Worm (Caenorhabditis elegans) whole organism, L1 larva: ENCODE results near the gene idpb-5.
A peak's percentile ranks its signal among the peaks of the same experiment; 100 is the strongest.

Experiments used
- C04F5.9 ChIP-seq: sonication (generic microtip); optimal IDR thresholded peaks from 2 replicates; lab custom pipeline; 2016; ENCODE audit warnings: missing genetic modification characterization, missing compliant biosample characterization
- C16A3.4 ChIP-seq: fragments of 150-350 bp; optimal IDR thresholded peaks from 2 replicates; lab custom pipeline; 2014; ENCODE audit warnings: missing biosample characterization, missing genetic modification characterization
- aha-1 ChIP-seq: fragments of 150-350 bp; optimal IDR thresholded peaks from 2 replicates; lab custom pipeline; 2014; ENCODE audit warnings: missing biosample characterization, missing genetic modification characterization
- alr-1 ChIP-seq: fragments of 200-800 bp; sonication (Bioruptor generic); optimal IDR thresholded peaks from 2 replicates; lab custom pipeline; 2018; ENCODE audit warnings: borderline replicate concordance, mild to moderate bottlenecking, missing genetic modification characterization, missing compliant biosample characterization
- ceh-63 ChIP-seq: fragments of 200-800 bp; sonication (Bioruptor generic); optimal IDR thresholded peaks from 2 replicates; lab custom pipeline; 2018; ENCODE audit warnings: mild to moderate bottlenecking, missing genetic modification characterization, missing compliant biosample characterization
- ceh-82 ChIP-seq, 3 experiments: fragments of 150-350 bp in 1 of 3; sonication (generic microtip) in 2 of 3; optimal IDR thresholded peaks; 2 replicates each; lab custom pipeline; 2014 to 2017; ENCODE audit warnings: missing biosample characterization in 3 of 3, missing genetic modification characterization in 3 of 3
- ceh-88 ChIP-seq: fragments of 200-800 bp; sonication (Bioruptor generic); IDR thresholded peaks from 2 replicates; pipeline ENCODE4 v1.3.6; 2022; ENCODE audit warnings: missing genetic modification characterization, missing compliant biosample characterization
- ces-1 ChIP-seq: fragments of 150-350 bp; optimal IDR thresholded peaks from 2 replicates; lab custom pipeline; 2014; ENCODE audit warnings: missing biosample characterization, missing genetic modification reagents, missing genetic modification characterization
- dpl-1 ChIP-seq, 3 experiments: fragments of 150-350 bp in 2 of 3; sonication (generic microtip) in 1 of 3; optimal IDR thresholded peaks; 2 replicates each; lab custom pipeline; 2014 to 2017; ENCODE audit warnings: missing biosample characterization in 3 of 3, missing genetic modification characterization in 3 of 3, missing genetic modification reagents in 3 of 3
- dsc-1 ChIP-seq: sonication (generic microtip); optimal IDR thresholded peaks from 2 replicates; lab custom pipeline; 2016; ENCODE audit warnings: mild to moderate bottlenecking, missing genetic modification characterization, missing compliant biosample characterization
- efl-1 ChIP-seq, 4 experiments: fragments of 150-350 bp; optimal IDR thresholded peaks in 3 of 4; peaks in 1 of 4; 1 replicate in 1 of 4; 2 replicates in 3 of 4; lab custom pipeline; 2014; ENCODE audit warnings: missing biosample characterization in 2 of 4, missing genetic modification characterization in 2 of 4, missing genetic modification reagents in 2 of 4
- elt-2 ChIP-seq: sonication (generic microtip); optimal IDR thresholded peaks from 2 replicates; lab custom pipeline; 2016; ENCODE audit warnings: missing genetic modification characterization, mild to moderate bottlenecking, inconsistent platforms, missing compliant biosample characterization, missing genetic modification reagents
- elt-3 ChIP-seq, 6 experiments: fragments of 150-350 bp in 1 of 6; sonication (generic microtip); optimal IDR thresholded peaks; 2 replicates each; lab custom pipeline; 2017 to 2018; ENCODE audit warnings: missing biosample characterization in 6 of 6, missing genetic modification characterization in 6 of 6, inconsistent platforms in 1 of 6
- fkh-10 ChIP-seq: sonication (generic microtip); optimal IDR thresholded peaks from 2 replicates; lab custom pipeline; 2017; ENCODE audit warnings: missing biosample characterization, missing genetic modification reagents, missing genetic modification characterization
- hlh-17 ChIP-seq: fragments of 200-800 bp; sonication (Bioruptor generic); optimal IDR thresholded peaks from 2 replicates; lab custom pipeline; 2018; ENCODE audit warnings: missing genetic modification characterization, mild to moderate bottlenecking, missing compliant biosample characterization, moderate library complexity, borderline replicate concordance
- hlh-4 ChIP-seq: sonication (generic microtip); optimal IDR thresholded peaks from 2 replicates; lab custom pipeline; 2016; ENCODE audit warnings: mild to moderate bottlenecking, missing genetic modification characterization, missing compliant biosample characterization
- hpl-2 ChIP-seq: fragments of 150-350 bp; optimal IDR thresholded peaks from 2 replicates; lab custom pipeline; 2014; ENCODE audit warnings: missing biosample characterization, missing genetic modification reagents, missing genetic modification characterization
- irx-1 ChIP-seq: sonication (generic microtip); optimal IDR thresholded peaks from 2 replicates; lab custom pipeline; 2016; ENCODE audit warnings: missing genetic modification characterization, missing compliant biosample characterization
- isw-1 ChIP-seq: fragments of 200-800 bp; sonication (Bioruptor generic); IDR thresholded peaks from 2 replicates; pipeline ENCODE4 v1.3.6; 2022; ENCODE audit warnings: missing genetic modification characterization, missing compliant biosample characterization
- jun-1 ChIP-seq: fragments of 150-350 bp; optimal IDR thresholded peaks from 2 replicates; lab custom pipeline; 2014; ENCODE audit warnings: missing biosample characterization, missing genetic modification reagents, missing genetic modification characterization
- lin-13 ChIP-seq: fragments of 150-350 bp; optimal IDR thresholded peaks from 2 replicates; lab custom pipeline; 2014; ENCODE audit warnings: missing biosample characterization, missing genetic modification reagents, missing genetic modification characterization
- lin-15B ChIP-seq: fragments of 150-350 bp; sonication (generic microtip); optimal IDR thresholded peaks from 3 replicates; lab custom pipeline; 2014; ENCODE audit warnings: missing biosample characterization, missing genetic modification characterization
- lin-39 ChIP-seq: fragments of 150-350 bp; optimal IDR thresholded peaks from 2 replicates; lab custom pipeline; 2014; ENCODE audit warnings: missing biosample characterization, missing genetic modification reagents, missing genetic modification characterization
- mef-2 ChIP-seq: fragments of 150-350 bp; optimal IDR thresholded peaks from 2 replicates; lab custom pipeline; 2014; ENCODE audit warnings: missing biosample characterization, missing genetic modification characterization
- mep-1 ChIP-seq: fragments of 150-350 bp; optimal IDR thresholded peaks from 2 replicates; lab custom pipeline; 2014; ENCODE audit warnings: missing biosample characterization, missing genetic modification characterization
- nhr-11 ChIP-seq: fragments of 150-350 bp; optimal IDR thresholded peaks from 2 replicates; lab custom pipeline; 2014; ENCODE audit warnings: missing biosample characterization, missing genetic modification characterization
- nhr-20 ChIP-seq: sonication (generic microtip); optimal IDR thresholded peaks from 2 replicates; lab custom pipeline; 2016; ENCODE audit warnings: mild to moderate bottlenecking, missing genetic modification characterization, missing compliant biosample characterization
- nhr-237 ChIP-seq: fragments of 150-350 bp; optimal IDR thresholded peaks from 2 replicates; lab custom pipeline; 2014; ENCODE audit warnings: missing biosample characterization, missing genetic modification characterization
- nhr-28 ChIP-seq: fragments of 150-350 bp; optimal IDR thresholded peaks from 2 replicates; lab custom pipeline; 2014; ENCODE audit warnings: missing biosample characterization, missing genetic modification characterization
- nhr-71 ChIP-seq: sonication (generic microtip); optimal IDR thresholded peaks from 2 replicates; lab custom pipeline; 2016; ENCODE audit warnings: mild to moderate bottlenecking, missing genetic modification characterization, moderate library complexity, missing compliant biosample characterization
- nhr-76 ChIP-seq: sonication (generic microtip); optimal IDR thresholded peaks from 2 replicates; lab custom pipeline; 2017; ENCODE audit warnings: missing biosample characterization, missing genetic modification characterization
- nhr-77 ChIP-seq: fragments of 150-350 bp; optimal IDR thresholded peaks from 2 replicates; lab custom pipeline; 2014; ENCODE audit warnings: missing biosample characterization, missing genetic modification characterization
- nhr-84 ChIP-seq: sonication (generic microtip); optimal IDR thresholded peaks from 2 replicates; lab custom pipeline; 2017; ENCODE audit warnings: missing biosample characterization, missing genetic modification characterization
- nhr-85 ChIP-seq: sonication (generic microtip); peaks from one replicate; lab custom pipeline; 2016; ENCODE audit warnings: missing genetic modification characterization, inconsistent platforms, missing compliant biosample characterization
- pax-3 ChIP-seq: fragments of 200-800 bp; sonication (Bioruptor generic); optimal IDR thresholded peaks from 2 replicates; lab custom pipeline; 2018; ENCODE audit warnings: mild to moderate bottlenecking, missing genetic modification characterization, moderate library complexity, missing compliant biosample characterization
- rnt-1 ChIP-seq: sonication (generic microtip); optimal IDR thresholded peaks from 2 replicates; lab custom pipeline; 2016; ENCODE audit warnings: mild to moderate bottlenecking, missing genetic modification characterization, moderate library complexity, missing compliant biosample characterization
- skn-1 ChIP-seq: fragments of 150-350 bp; optimal IDR thresholded peaks from 2 replicates; lab custom pipeline; 2014; ENCODE audit warnings: missing biosample characterization, missing genetic modification characterization
- snpc-4 ChIP-seq: fragments of 150-350 bp; optimal IDR thresholded peaks from 2 replicates; lab custom pipeline; 2014; ENCODE audit warnings: missing biosample characterization, missing genetic modification characterization
- sptf-1 ChIP-seq: fragments of 150-350 bp; optimal IDR thresholded peaks from 2 replicates; lab custom pipeline; 2014; ENCODE audit warnings: missing biosample characterization, missing genetic modification characterization
- sup-37 ChIP-seq: fragments of 200-800 bp; sonication (Bioruptor generic); optimal IDR thresholded peaks from 2 replicates; lab custom pipeline; 2018; ENCODE audit warnings: mild to moderate bottlenecking, missing genetic modification characterization, missing compliant biosample characterization
- tbx-2 ChIP-seq: sonication (generic microtip); optimal IDR thresholded peaks from 2 replicates; lab custom pipeline; 2016; ENCODE audit warnings: missing genetic modification characterization, missing compliant biosample characterization
- unc-62 ChIP-seq: fragments of 150-350 bp; optimal IDR thresholded peaks from 2 replicates; lab custom pipeline; 2014; ENCODE audit warnings: missing biosample characterization, missing genetic modification reagents, missing genetic modification characterization
- unc-86 ChIP-seq: sonication (generic microtip); optimal IDR thresholded peaks from 2 replicates; lab custom pipeline; 2016; ENCODE audit warnings: missing genetic modification characterization, missing compliant biosample characterization
- unc-98 ChIP-seq: fragments of 200-800 bp; sonication (Bioruptor generic); IDR thresholded peaks from 2 replicates; pipeline ENCODE4 v1.3.6; 2022; ENCODE audit warnings: missing genetic modification characterization, missing compliant biosample characterization
- vab-15 ChIP-seq: sonication (generic microtip); optimal IDR thresholded peaks from 2 replicates; lab custom pipeline; 2017; ENCODE audit warnings: missing genotype, mild to moderate bottlenecking, missing genetic modification characterization, missing compliant biosample characterization
- xbp-1 ChIP-seq: sonication (generic microtip); optimal IDR thresholded peaks from 2 replicates; lab custom pipeline; 2016; ENCODE audit warnings: missing genetic modification characterization, missing compliant biosample characterization
- zag-1 ChIP-seq: fragments of 150-350 bp; optimal IDR thresholded peaks from 2 replicates; lab custom pipeline; 2014; ENCODE audit warnings: missing biosample characterization, missing genetic modification characterization
- ztf-11 ChIP-seq, 2 experiments: sonication (generic microtip); optimal IDR thresholded peaks; 2 replicates each; lab custom pipeline; 2016 to 2017; ENCODE audit warnings: missing genetic modification characterization in 2 of 2, missing biosample characterization in 1 of 2, missing compliant biosample characterization in 1 of 2
- ztf-4 ChIP-seq: fragments of 150-350 bp; optimal IDR thresholded peaks from 2 replicates; lab custom pipeline; 2014; ENCODE audit warnings: missing biosample characterization, missing genetic modification characterization

The idpb-5 gene

ce11 chrV:11839220-11839619 is at the start of gene idpb-5:
Gene idpb-5 (plus strand): TSS chrV:11839520.
- TF ChIP-seq elt-2 (tag; lab: Kevin White, UChicago), result no peak
- TF ChIP-seq efl-1 (optimal IDR thresholded peaks at IDR 0.05; lab: Kevin White, UChicago), result no peak
- TF ChIP-seq efl-1 (GFP tag; optimal IDR thresholded peaks at IDR 0.05 in 1 of 2; lab: Kevin White, UChicago), result peak in 1 of 2 experiments; percentile 35

DNA sequence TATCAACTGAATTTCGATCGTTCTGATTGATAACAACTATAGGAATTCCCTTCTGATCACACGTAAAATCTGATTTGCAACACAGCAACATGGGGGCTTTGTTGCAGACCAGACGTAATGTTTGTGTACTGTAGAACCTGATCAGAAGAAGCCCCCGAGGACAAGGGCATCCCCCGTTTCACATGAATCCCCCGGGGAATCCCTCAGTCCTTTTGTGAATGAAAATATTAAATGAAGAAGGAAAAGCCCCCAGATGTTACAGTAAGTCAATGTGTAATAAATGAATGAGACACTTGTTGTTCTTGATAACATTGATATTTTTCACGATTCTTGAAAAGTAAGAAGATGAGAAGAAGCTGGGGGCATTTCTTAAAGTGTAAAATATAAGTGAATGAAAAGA is 45.1 kb upstream of the idpb-5 start:
- TF ChIP-seq pax-3 (tag; lab: Kevin White, UChicago) (no peak), nhr-20 (no peak), nhr-237 (tag; lab: Kevin White, UChicago) (no peak), elt-2 (tag; lab: Kevin White, UChicago) (no peak), nhr-77 (tag; lab: Kevin White, UChicago) (no peak), hlh-4 (tag; lab: Kevin White, UChicago) (no peak), efl-1 (optimal IDR thresholded peaks at IDR 0.05; lab: Kevin White, UChicago) (no peak), efl-1 (GFP tag; optimal IDR thresholded peaks at IDR 0.05 in 1 of 2; lab: Kevin White, UChicago) (no peak), skn-1 (tag; lab: Kevin White, UChicago) (no peak), sptf-1 (no peak), nhr-84 (no peak), alr-1 (tag; lab: Kevin White, UChicago) (no peak)
- TF ChIP-seq, all 84 proteins: peak for 0

DNA sequence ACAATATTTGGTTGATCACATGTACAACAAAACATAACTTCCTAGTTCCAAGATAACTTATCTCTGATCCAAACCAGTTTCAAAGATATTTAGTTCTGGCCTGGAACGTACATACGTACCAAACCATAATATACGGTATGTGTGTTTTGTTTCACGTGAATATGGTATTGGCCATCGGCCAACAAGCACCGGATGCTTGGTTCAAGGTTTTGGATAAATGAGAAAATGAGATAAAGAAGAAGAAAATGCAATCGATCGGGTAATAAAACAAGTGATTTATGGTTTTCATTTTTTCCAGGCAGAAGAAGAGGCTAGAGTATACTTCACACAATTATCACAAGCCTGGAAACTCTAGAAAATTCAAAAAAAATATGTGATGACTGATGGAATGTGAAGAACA is 44.0 kb upstream of the idpb-5 start:
- peak; percentile 13 for TF ChIP-seq tbx-2
- no peak for TF ChIP-seq hpl-2 (GFP tag; lab: Kevin White, UChicago)
- no peak for TF ChIP-seq aha-1
- no peak for TF ChIP-seq dsc-1 (tag; lab: Kevin White, UChicago)
- TF ChIP-seq unc-86 (tag; lab: Kevin White, UChicago), result no peak
- no peak for TF ChIP-seq elt-2 (tag; lab: Kevin White, UChicago)
- peak; percentile 4 for TF ChIP-seq C16A3.4
- no peak for TF ChIP-seq unc-98 (GFP tag; lab: Robert Waterston, UW)
- TF ChIP-seq elt-3 (tag; optimal IDR thresholded peaks at IDR 0.05; lab: Kevin White, UChicago), result peak in 2 of 6 experiments; percentile 75 to 87
- TF ChIP-seq sup-37 (GFP tag; lab: Kevin White, UChicago), result no peak
- TF ChIP-seq ceh-82 (tag; optimal IDR thresholded peaks at IDR 0.05; lab: Kevin White, UChicago), result no peak
- TF ChIP-seq nhr-11 (tag; lab: Kevin White, UChicago), result no peak
- no peak for TF ChIP-seq jun-1 (tag; lab: Kevin White, UChicago)
- TF ChIP-seq lin-39, result no peak
- no peak for TF ChIP-seq nhr-237 (tag; lab: Kevin White, UChicago)
- TF ChIP-seq mef-2 (tag; lab: Kevin White, UChicago), result no peak
- no peak for TF ChIP-seq lin-15B
- no peak for TF ChIP-seq dpl-1 (GFP tag; optimal IDR thresholded peaks at IDR 0.05; lab: Kevin White, UChicago)
- no peak for TF ChIP-seq zag-1 (tag; lab: Kevin White, UChicago)
- peak; percentile 89 for TF ChIP-seq nhr-85 (tag; lab: Kevin White, UChicago)
- no peak for TF ChIP-seq fkh-10 (GFP tag; lab: Kevin White, UChicago)
- TF ChIP-seq mep-1, result no peak
- TF ChIP-seq efl-1 (optimal IDR thresholded peaks at IDR 0.05; lab: Kevin White, UChicago), result no peak
- no peak for TF ChIP-seq efl-1 (GFP tag; optimal IDR thresholded peaks at IDR 0.05 in 1 of 2; lab: Kevin White, UChicago)
- TF ChIP-seq ces-1 (GFP tag; lab: Kevin White, UChicago), result no peak
- no peak for TF ChIP-seq ztf-4 (tag; lab: Kevin White, UChicago)
- TF ChIP-seq nhr-76, result no peak
- TF ChIP-seq nhr-28 (tag; lab: Kevin White, UChicago), result no peak
- no peak for TF ChIP-seq C04F5.9 (tag; lab: Kevin White, UChicago)
- TF ChIP-seq lin-13, result no peak
- TF ChIP-seq nhr-71 (tag; lab: Kevin White, UChicago), result peak; percentile 68
- no peak for TF ChIP-seq xbp-1 (tag; lab: Kevin White, UChicago)
- TF ChIP-seq rnt-1 (tag; lab: Kevin White, UChicago), result no peak
- TF ChIP-seq hlh-17 (GFP tag; lab: Kevin White, UChicago), result no peak
- TF ChIP-seq snpc-4 (tag; lab: Kevin White, UChicago), result no peak
- no peak for TF ChIP-seq ceh-88 (GFP tag; lab: Robert Waterston, UW)
- TF ChIP-seq isw-1 (GFP tag; lab: Robert Waterston, UW), result no peak
- no peak for TF ChIP-seq irx-1 (tag; lab: Kevin White, UChicago)
- TF ChIP-seq unc-62 (GFP tag; lab: Kevin White, UChicago), result no peak
- no peak for TF ChIP-seq ceh-63
- no peak for TF ChIP-seq vab-15
- TF ChIP-seq ztf-11 (tag; optimal IDR thresholded peaks at IDR 0.05; lab: Kevin White, UChicago), result no peak
